Worm (Caenorhabditis elegans): ENCODE measurements around the gene srz-37.

ce11 chrIV:3515412-3516046 is 33.9 kb upstream of the srz-37 start:
- TF ChIP-seq nhr-28 (tag; optimal IDR thresholded peaks at IDR 0.05) (no peak), unc-62 (GFP tag; optimal IDR thresholded peaks at IDR 0.05) (peak; percentile 8), nhr-12 (tag; optimal IDR thresholded peaks at IDR 0.05) (no peak), blmp-1 (tag; optimal IDR thresholded peaks at IDR 0.05) (no peak), mep-1 (tag; optimal IDR thresholded peaks at IDR 0.05) (peak; percentile 64), sem-2 (GFP tag; optimal IDR thresholded peaks at IDR 0.05) (no peak), lsy-2 (tag; optimal IDR thresholded peaks at IDR 0.05) (no peak), elt-3 (tag; optimal IDR thresholded peaks at IDR 0.05) (no peak), pha-4 (tag; optimal IDR thresholded peaks at IDR 0.05) (peak; percentile 72), nhr-76 (tag; optimal IDR thresholded peaks at IDR 0.05) (no peak), snpc-4 (tag; optimal IDR thresholded peaks at IDR 0.05) (no peak), sptf-1 (tag; optimal IDR thresholded peaks at IDR 0.05) (no peak), unc-120 (tag; optimal IDR thresholded peaks at IDR 0.05; ENCODE audit: poor library complexity, severe bottlenecking) (peak; percentile 49)
